Fruit fly (Drosophila melanogaster): ENCODE results near the gene ntc.

ntc gene

DNA sequence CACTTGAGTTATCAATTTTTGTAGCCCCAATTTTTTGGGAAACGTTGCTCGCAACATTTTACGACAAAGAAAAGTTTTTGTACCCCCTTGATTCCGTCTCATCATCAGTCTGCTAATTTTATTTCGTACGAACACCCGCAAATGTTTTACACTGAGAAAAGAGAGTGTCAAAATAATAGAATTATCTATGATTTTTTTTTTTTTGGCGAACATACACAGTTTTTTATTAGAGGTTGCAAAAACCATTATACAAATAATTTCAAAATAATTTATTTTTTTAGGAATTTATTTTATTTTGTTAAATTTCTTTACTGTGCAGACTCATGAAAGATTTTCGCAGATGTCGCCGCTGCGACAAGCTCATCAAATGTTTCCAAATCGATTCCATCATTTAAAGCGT is 7.8 kb downstream of the ntc start (continued):
- TF ChIP-seq Hr51 (GFP tag; optimal IDR thresholded peaks at IDR 0.05) (peak in 1 of 2 experiments; percentile 42), Ada2b (GFP tag; IDR thresholded peaks at IDR 0.05) (0 out of 2 replicates have a peak, but pooled peaks have one; percentile 37), tap (tag; optimal IDR thresholded peaks at IDR 0.05) (no peak), Hr78 (GFP tag; optimal IDR thresholded peaks at IDR 0.05) (no peak), CG17361 (GFP tag; IDR thresholded peaks at IDR 0.05) (0 out of 3 replicates have a peak, but pooled peaks have one; percentile 11), sim (GFP tag; IDR thresholded peaks at IDR 0.05) (no peak), CG1647 (GFP tag; optimal IDR thresholded peaks at IDR 0.05) (no peak), zfh1 (GFP tag; IDR thresholded peaks at IDR 0.05) (no peak), CG10462 (GFP tag; optimal IDR thresholded peaks at IDR 0.05) (no peak), Hmx (GFP tag; optimal IDR thresholded peaks at IDR 0.05) (no peak), E2f1 (GFP tag; IDR thresholded peaks at IDR 0.05) (no peak), bigmax (GFP tag; optimal IDR thresholded peaks at IDR 0.05) (no peak), CG17328 (GFP tag; IDR thresholded peaks at IDR 0.05) (peak; percentile 41; the same call in 1 of the 2 replicates), Gsc (GFP tag; IDR thresholded peaks at IDR 0.05) (no peak), BtbVII (GFP tag; optimal IDR thresholded peaks at IDR 0.05) (no peak), Hr39 (optimal IDR thresholded peaks at IDR 0.05) (no peak), ash1 (GFP tag; optimal IDR thresholded peaks at IDR 0.05) (no peak), CG4854 (GFP tag; optimal IDR thresholded peaks at IDR 0.05) (no peak), CG10979 (tag; optimal IDR thresholded peaks at IDR 0.05) (no peak), CG9727 (GFP tag; optimal IDR thresholded peaks at IDR 0.05) (no peak), Hr3 (GFP tag; optimal IDR thresholded peaks at IDR 0.05) (peak; percentile 7), gcm2 (GFP tag; optimal IDR thresholded peaks at IDR 0.05) (no peak), CG8359 (GFP tag; optimal IDR thresholded peaks at IDR 0.05; ENCODE audit: borderline replicate concordance) (no peak), pb (GFP tag; optimal IDR thresholded peaks at IDR 0.05) (no peak), amos (GFP tag; IDR thresholded peaks at IDR 0.05; ENCODE audit: partially characterized antibody) (no peak), kay (GFP tag; optimal IDR thresholded peaks at IDR 0.05) (no peak), CG3407 (GFP tag; optimal IDR thresholded peaks at IDR 0.05) (no peak), CG15269 (tag; optimal IDR thresholded peaks at IDR 0.05) (peak; percentile 28), ranshi (GFP tag; IDR thresholded peaks at IDR 0.05) (0 out of 2 replicates have a peak, but pooled peaks have one; percentile 25), Taf1 (GFP tag; IDR thresholded peaks at IDR 0.05) (no peak), Hey (tag; optimal IDR thresholded peaks at IDR 0.05) (no peak), Bgb (GFP tag; IDR thresholded peaks at IDR 0.05; ENCODE audit: partially characterized antibody) (no peak), unc-4 (GFP tag; IDR thresholded peaks at IDR 0.05; ENCODE audit: partially characterized antibody) (no peak), dmrt11E (tag; optimal IDR thresholded peaks at IDR 0.05) (no peak), CG12104 (GFP tag; optimal IDR thresholded peaks at IDR 0.05) (no peak), Side (GFP tag; optimal IDR thresholded peaks at IDR 0.05) (no peak), CG11560 (tag; IDR thresholded peaks at IDR 0.05) (no peak), Adf1 (GFP tag; IDR thresholded peaks at IDR 0.05) (no peak), jumu (GFP tag; optimal IDR thresholded peaks at IDR 0.05) (no peak), H15 (GFP tag; IDR thresholded peaks at IDR 0.05) (no peak), CG12744 (GFP tag; optimal IDR thresholded peaks at IDR 0.05) (no peak), row (GFP tag; IDR thresholded peaks at IDR 0.05) (peak; percentile 30; the same call in 1 of the 3 replicates), Kr (GFP tag; optimal IDR thresholded peaks at IDR 0.05) (no peak), ci (GFP tag; IDR thresholded peaks at IDR 0.05) (no peak), NfI (GFP tag; optimal IDR thresholded peaks at IDR 0.05) (no peak), tna (GFP tag; IDR thresholded peaks at IDR 0.05; ENCODE audit: partially characterized antibody) (no peak), CG11504 (tag; optimal IDR thresholded peaks at IDR 0.05) (peak; percentile 44), CG3726 (GFP tag; IDR thresholded peaks at IDR 0.05) (no peak), Xbp1 (GFP tag; optimal IDR thresholded peaks at IDR 0.05) (peak; percentile 4), Dp (GFP tag; optimal IDR thresholded peaks at IDR 0.05) (no peak), CG12236 (GFP tag; optimal IDR thresholded peaks at IDR 0.05) (no peak), Lpt (GFP tag; optimal IDR thresholded peaks at IDR 0.05) (no peak)
